Worm (Caenorhabditis elegans) whole organism, L4/young adult: ENCODE data around the gene hpo-34.

Experiments used
- W03F9.2 ChIP-seq: fragments of 150-350 bp; optimal IDR thresholded peaks from 2 replicates; lab custom pipeline; 2014; ENCODE audit warnings: missing biosample characterization, missing genetic modification characterization
- dao-5 ChIP-seq: sonication (generic microtip); optimal IDR thresholded peaks from 2 replicates; lab custom pipeline; 2016; ENCODE audit warnings: missing genotype, missing genetic modification characterization, moderate library complexity, missing compliant biosample characterization
- him-1 ChIP-seq: sonication (generic microtip); optimal IDR thresholded peaks from 2 replicates; lab custom pipeline; 2016; ENCODE audit warnings: missing genotype, missing genetic modification reagents, missing genetic modification characterization, missing compliant biosample characterization

Gene hpo-34

ce11 chrX:11507836-11508235, 11.0 kb downstream of the hpo-34 start:
- TF ChIP-seq dao-5 (tag; lab: Kevin White, UChicago) (no peak), W03F9.2 (tag; lab: Kevin White, UChicago) (no peak)

- TF ChIP-seq W03F9.2 (tag; lab: Kevin White, UChicago), result no peak
Measured at ce11 chrX:11501967-11502366, 16.9 kb downstream of the hpo-34 start, which contains the start of gene F29G6.1. F29G6.1 (plus strand) TSS chrX:11502267.

- TF ChIP-seq dao-5 (tag; lab: Kevin White, UChicago) (no peak), W03F9.2 (tag; lab: Kevin White, UChicago) (no peak), him-1 (tag; lab: Kevin White, UChicago) (no peak)
Measured at ce11 chrX:11500589-11500988, 18.3 kb downstream of the hpo-34 start.

ce11 chrX:11499738-11500137, 19.1 kb downstream of the hpo-34 start, which contains the start of gene T25C12.3:
T25C12.3 (minus strand) TSS chrX:11499999.
- TF ChIP-seq him-1 (tag; lab: Kevin White, UChicago) (no peak), W03F9.2 (tag; lab: Kevin White, UChicago) (no peak), dao-5 (tag; lab: Kevin White, UChicago) (no peak)

ce11 chrX:11498871-11499270, 20.0 kb downstream of the hpo-34 start:
- TF ChIP-seq him-1 (tag; lab: Kevin White, UChicago) (no peak), W03F9.2 (tag; lab: Kevin White, UChicago) (no peak), dao-5 (tag; lab: Kevin White, UChicago) (no peak)

- TF ChIP-seq dao-5 (tag; lab: Kevin White, UChicago) (no peak), him-1 (tag; lab: Kevin White, UChicago) (no peak), W03F9.2 (tag; lab: Kevin White, UChicago) (no peak)
Measured at ce11 chrX:11491835-11492234, 27.0 kb downstream of the hpo-34 start.

ce11 chrX:11489830-11490229, 29.0 kb downstream of the hpo-34 start, which contains the start of gene spp-21:
spp-21 (plus strand) TSS chrX:11490130.
- no peak for TF ChIP-seq W03F9.2 (tag; lab: Kevin White, UChicago)
- no peak for TF ChIP-seq dao-5 (tag; lab: Kevin White, UChicago)
- no peak for TF ChIP-seq him-1 (tag; lab: Kevin White, UChicago)

- TF ChIP-seq W03F9.2 (tag; lab: Kevin White, UChicago) (no peak), dao-5 (tag; lab: Kevin White, UChicago) (no peak), him-1 (tag; lab: Kevin White, UChicago) (no peak)
Measured at ce11 chrX:11487484-11487883, 31.4 kb downstream of the hpo-34 start, which contains the start of gene spp-9. spp-9 (plus strand) TSS chrX:11487784.

- TF ChIP-seq him-1 (tag; lab: Kevin White, UChicago), result no peak
- no peak for TF ChIP-seq W03F9.2 (tag; lab: Kevin White, UChicago)
- TF ChIP-seq dao-5 (tag; lab: Kevin White, UChicago), result no peak
Measured at ce11 chrX:11484027-11484426, 34.8 kb downstream of the hpo-34 start.

- TF ChIP-seq W03F9.2 (tag; lab: Kevin White, UChicago) (no peak), dao-5 (tag; lab: Kevin White, UChicago) (no peak), him-1 (tag; lab: Kevin White, UChicago) (no peak)
Measured at ce11 chrX:11482637-11483036, 36.2 kb downstream of the hpo-34 start.

- TF ChIP-seq him-1 (tag; lab: Kevin White, UChicago) (no peak), W03F9.2 (tag; lab: Kevin White, UChicago) (no peak)
Measured at ce11 chrX:11482134-11482533, 36.7 kb downstream of the hpo-34 start.

- TF ChIP-seq him-1 (tag; lab: Kevin White, UChicago) (no peak), dao-5 (tag; lab: Kevin White, UChicago) (no peak), W03F9.2 (tag; lab: Kevin White, UChicago) (no peak)
Measured at ce11 chrX:11481825-11482093, 37.1 kb downstream of the hpo-34 start.

- TF ChIP-seq W03F9.2 (tag; lab: Kevin White, UChicago) (no peak), dao-5 (tag; lab: Kevin White, UChicago) (no peak), him-1 (tag; lab: Kevin White, UChicago) (no peak)
Measured at ce11 chrX:11480990-11481824, 37.7 kb downstream of the hpo-34 start.

- no peak for TF ChIP-seq W03F9.2 (tag; lab: Kevin White, UChicago)
- peak; percentile 52 for TF ChIP-seq him-1 (tag; lab: Kevin White, UChicago)
Measured at ce11 chrX:11480032-11480431, 38.8 kb downstream of the hpo-34 start.
